Fruit fly (Drosophila melanogaster) whole organism, wandering third instar larva: Measurements from ENCODE around the gene swm.

Source experiments
- Abd-B ChIP-seq: fragments of >200 bp; optimal IDR thresholded peaks from 2 replicates; lab custom pipeline; 2017; ENCODE audit warnings: missing biosample characterization, missing genetic modification characterization
- CG32264 ChIP-seq: fragments of 200-800 bp; sonication (Bioruptor generic); optimal IDR thresholded peaks from 2 replicates; lab custom pipeline; 2016; ENCODE audit warnings: missing biosample characterization, missing genetic modification characterization
- CG9705 ChIP-seq: fragments of 200-800 bp; sonication (Bioruptor generic); optimal IDR thresholded peaks from 2 replicates; lab custom pipeline; 2018; ENCODE audit warnings: missing biosample characterization, mild to moderate bottlenecking, missing genetic modification characterization
- CrebA ChIP-seq: fragments of 200-800 bp; sonication (Bioruptor generic); optimal IDR thresholded peaks from 2 replicates; lab custom pipeline; 2016; ENCODE audit warnings: missing biosample characterization, mild to moderate bottlenecking, missing genetic modification characterization, borderline replicate concordance
- Dfd ChIP-seq: fragments of >200 bp; optimal IDR thresholded peaks from 2 replicates; lab custom pipeline; 2017; ENCODE audit warnings: missing biosample characterization, missing genetic modification characterization
- Dif ChIP-seq: fragments of 200-275, 200-300 bp; sonication (Bioruptor generic); optimal IDR thresholded peaks from 2 replicates; lab custom pipeline; 2018; ENCODE audit warnings: missing biosample characterization, missing genetic modification characterization; ENCODE audit not compliant: partially characterized antibody
- GATAd ChIP-seq: sonication (Bioruptor generic); optimal IDR thresholded peaks from 2 replicates; lab custom pipeline; 2016; ENCODE audit warnings: missing biosample characterization, missing genetic modification characterization
- HLH106 ChIP-seq: fragments of 200-800 bp; optimal IDR thresholded peaks from 3 replicates; lab custom pipeline; 2019; ENCODE audit warnings: missing biosample characterization, mild to moderate bottlenecking, missing genetic modification characterization, moderate library complexity
- Hnf4 ChIP-seq: fragments of 200-800 bp; sonication (Bioruptor generic); optimal IDR thresholded peaks from 2 replicates; lab custom pipeline; 2016; ENCODE audit warnings: missing biosample characterization, mild to moderate bottlenecking, missing genetic modification characterization
- Hr78 ChIP-seq: fragments of >200 bp; optimal IDR thresholded peaks from 2 replicates; lab custom pipeline; 2017; ENCODE audit warnings: missing biosample characterization, missing genetic modification characterization
- Hr83 ChIP-seq: fragments of 200-300 bp; sonication (Bioruptor generic); optimal IDR thresholded peaks from 2 replicates; lab custom pipeline; 2016; ENCODE audit warnings: missing biosample characterization, mild to moderate bottlenecking, missing genetic modification characterization, moderate library complexity; ENCODE audit not compliant: poor library complexity, severe bottlenecking
- Jra ChIP-seq: sonication (Bioruptor generic); optimal IDR thresholded peaks from 2 replicates; lab custom pipeline; 2016; ENCODE audit warnings: missing biosample characterization, missing genetic modification characterization
- Mio ChIP-seq: sonication (Bioruptor generic); optimal IDR thresholded peaks from 2 replicates; lab custom pipeline; 2016; ENCODE audit warnings: missing biosample characterization, missing genetic modification characterization
- Myc ChIP-seq: fragments of >200 bp; optimal IDR thresholded peaks from 2 replicates; lab custom pipeline; 2017
- N ChIP-seq: fragments of >200 bp; optimal IDR thresholded peaks from 2 replicates; lab custom pipeline; 2018; ENCODE audit warnings: missing biosample characterization, missing external identifiers, missing genetic modification characterization
- OdsH ChIP-seq: fragments of 200-800 bp; sonication (Bioruptor generic); optimal IDR thresholded peaks from 2 replicates; lab custom pipeline; 2016; ENCODE audit warnings: missing biosample characterization, mild to moderate bottlenecking, missing genetic modification characterization
- Rel ChIP-seq, 2 experiments: fragments of 200-800 bp; sonication (Bioruptor generic) in 1 of 2; optimal IDR thresholded peaks; 2 replicates in 1 of 2; 3 replicates in 1 of 2; lab custom pipeline; 2016 to 2019; ENCODE audit warnings: mild to moderate bottlenecking in 2 of 2, missing biosample characterization in 2 of 2, missing genetic modification characterization in 2 of 2, moderate library complexity in 1 of 2
- Sp1 ChIP-seq: fragments of 200-800 bp; sonication (Bioruptor generic); optimal IDR thresholded peaks from 3 replicates; lab custom pipeline; 2019; ENCODE audit warnings: missing biosample characterization, mild to moderate bottlenecking, missing genetic modification characterization, moderate library complexity
- Vsx2 ChIP-seq: fragments of 200-300, 225-300 bp; sonication (Bioruptor generic); optimal IDR thresholded peaks from 2 replicates; lab custom pipeline; 2018; ENCODE audit warnings: missing biosample characterization, missing genetic modification characterization; ENCODE audit not compliant: partially characterized antibody
- br ChIP-seq: fragments of 200-800 bp; sonication (Bioruptor generic); optimal IDR thresholded peaks from 2 replicates; lab custom pipeline; 2016; ENCODE audit warnings: missing biosample characterization, missing genetic modification characterization
- brk ChIP-seq: fragments of 200-800 bp; sonication (Bioruptor generic); optimal IDR thresholded peaks from 2 replicates; lab custom pipeline; 2016; ENCODE audit warnings: missing biosample characterization, mild to moderate bottlenecking, missing genetic modification characterization
- dl ChIP-seq, 2 experiments: fragments of 175-275, 200-275 bp in 1 of 2; fragments of 200-275 bp in 1 of 2; sonication (Bioruptor generic); optimal IDR thresholded peaks; lab custom pipeline; 2018; ENCODE audit warnings: mild to moderate bottlenecking in 2 of 2, missing biosample characterization in 2 of 2, missing genetic modification characterization in 2 of 2, moderate library complexity in 2 of 2; ENCODE audit not compliant: partially characterized antibody in 2 of 2, insufficient read depth in 1 of 2
- dmrt93B ChIP-seq: fragments of 200-800 bp; sonication (Bioruptor generic); optimal IDR thresholded peaks from 2 replicates; lab custom pipeline; 2018; ENCODE audit warnings: missing biosample characterization, mild to moderate bottlenecking, missing genetic modification characterization
- dsf ChIP-seq: sonication (Bioruptor generic); optimal IDR thresholded peaks from 2 replicates; lab custom pipeline; 2016; ENCODE audit warnings: missing biosample characterization, missing genetic modification characterization, borderline replicate concordance
- ey ChIP-seq: fragments of 200-800 bp; sonication (Bioruptor generic); optimal IDR thresholded peaks from 2 replicates; lab custom pipeline; 2016; ENCODE audit warnings: missing biosample characterization, missing genetic modification characterization
- foxo ChIP-seq, 2 experiments: fragments of 200-800 bp; sonication (Bioruptor generic); optimal IDR thresholded peaks; 2 replicates in 1 of 2; 3 replicates in 1 of 2; lab custom pipeline; 2016 to 2017; ENCODE audit warnings: missing biosample characterization in 2 of 2, missing genetic modification characterization in 2 of 2
- fru ChIP-seq: fragments of 200-800 bp; sonication (Bioruptor generic); optimal IDR thresholded peaks from 3 replicates; lab custom pipeline; 2016; ENCODE audit warnings: missing biosample characterization, mild to moderate bottlenecking, missing genetic modification characterization
- h ChIP-seq: fragments of 200-800 bp; sonication (Bioruptor generic); optimal IDR thresholded peaks from 3 replicates; lab custom pipeline; 2016; ENCODE audit warnings: missing biosample characterization, mild to moderate bottlenecking, missing genetic modification characterization
- jim ChIP-seq: fragments of 175-275, 200-325 bp; sonication (Bioruptor generic); optimal IDR thresholded peaks from 2 replicates; lab custom pipeline; 2016; ENCODE audit warnings: missing biosample characterization, mild to moderate bottlenecking, missing genetic modification characterization
- lola ChIP-seq: fragments of >200 bp; optimal IDR thresholded peaks from 2 replicates; lab custom pipeline; 2017; ENCODE audit warnings: missing biosample characterization, missing genetic modification characterization
- pan ChIP-seq: fragments of >200 bp; optimal IDR thresholded peaks from 2 replicates; lab custom pipeline; 2017
- psq ChIP-seq: fragments of 200-800 bp; sonication (Bioruptor generic); optimal IDR thresholded peaks from 3 replicates; lab custom pipeline; 2017; ENCODE audit warnings: missing biosample characterization, mild to moderate bottlenecking, missing genetic modification characterization, moderate library complexity
- rgr ChIP-seq: fragments of 200-800 bp; sonication (Bioruptor generic); optimal IDR thresholded peaks from 3 replicates; lab custom pipeline; 2016; ENCODE audit warnings: missing biosample characterization, mild to moderate bottlenecking, missing genetic modification characterization
- sage ChIP-seq: fragments of 200-800 bp; sonication (Bioruptor generic); optimal IDR thresholded peaks from 2 replicates; lab custom pipeline; 2016; ENCODE audit warnings: missing biosample characterization, mild to moderate bottlenecking, missing genetic modification characterization
- sv ChIP-seq: fragments of 200-800 bp; sonication (Bioruptor generic); optimal IDR thresholded peaks from 3 replicates; lab custom pipeline; 2016; ENCODE audit warnings: missing biosample characterization, missing genetic modification characterization
- tai ChIP-seq: sonication (Bioruptor generic); optimal IDR thresholded peaks from 2 replicates; lab custom pipeline; 2016; ENCODE audit warnings: missing biosample characterization, missing genetic modification characterization
- usp ChIP-seq: fragments of >200 bp; optimal IDR thresholded peaks from 2 replicates; lab custom pipeline; 2017; ENCODE audit warnings: missing biosample characterization, missing genetic modification characterization
- woc ChIP-seq: sonication (Bioruptor generic); optimal IDR thresholded peaks from 2 replicates; lab custom pipeline; 2016; ENCODE audit warnings: missing biosample characterization, mild to moderate bottlenecking, missing genetic modification characterization

The swm gene

DNA sequence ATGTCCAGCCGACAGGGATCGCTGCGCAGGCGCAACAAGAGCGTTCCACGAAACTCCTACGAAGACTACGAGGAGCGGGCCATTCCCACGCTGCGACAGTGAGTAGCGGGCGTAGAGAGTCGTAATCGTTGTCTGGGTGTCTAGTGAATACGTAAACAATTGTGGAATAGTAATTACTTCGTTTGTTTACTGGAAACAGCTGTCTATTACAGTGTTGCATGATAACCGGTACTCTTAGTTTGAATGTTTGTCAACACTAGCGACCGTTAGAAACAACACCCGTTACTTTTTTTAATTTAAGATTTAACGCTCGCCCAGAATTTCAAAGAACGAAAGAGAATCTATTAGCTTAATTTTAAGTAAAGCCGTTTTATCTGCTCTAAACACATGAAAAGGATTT, 37.0 kb downstream of the swm start, which contains the start of gene CG10165:
TSS of gene CG10165 (minus strand) at position 214 of the 400 bp plus-strand sequence.
- peak; percentile 91 for TF ChIP-seq fru (GFP tag; lab: Kevin White, UChicago)
- no peak for TF ChIP-seq N (GFP tag; lab: Kevin White, UChicago)
- TF ChIP-seq sage (GFP tag; lab: Kevin White, UChicago): no peak
- peak; percentile 37 for TF ChIP-seq h (GFP tag; lab: Kevin White, UChicago)
- no peak for TF ChIP-seq br (GFP tag; lab: Kevin White, UChicago)
- no peak for TF ChIP-seq Mio (GFP tag; lab: Kevin White, UChicago)
- no peak for TF ChIP-seq Jra (GFP tag; lab: Kevin White, UChicago)
- TF ChIP-seq Hr83 (GFP tag; lab: Kevin White, UChicago): peak; percentile 26
- TF ChIP-seq tai (GFP tag; lab: Kevin White, UChicago): no peak
- no peak for TF ChIP-seq pan
- TF ChIP-seq CG9705 (GFP tag; lab: Kevin White, UChicago): no peak
- no peak for TF ChIP-seq brk
- no peak for TF ChIP-seq HLH106 (tag; lab: Kevin White, UChicago)
- TF ChIP-seq CrebA (GFP tag; lab: Kevin White, UChicago): no peak

DNA sequence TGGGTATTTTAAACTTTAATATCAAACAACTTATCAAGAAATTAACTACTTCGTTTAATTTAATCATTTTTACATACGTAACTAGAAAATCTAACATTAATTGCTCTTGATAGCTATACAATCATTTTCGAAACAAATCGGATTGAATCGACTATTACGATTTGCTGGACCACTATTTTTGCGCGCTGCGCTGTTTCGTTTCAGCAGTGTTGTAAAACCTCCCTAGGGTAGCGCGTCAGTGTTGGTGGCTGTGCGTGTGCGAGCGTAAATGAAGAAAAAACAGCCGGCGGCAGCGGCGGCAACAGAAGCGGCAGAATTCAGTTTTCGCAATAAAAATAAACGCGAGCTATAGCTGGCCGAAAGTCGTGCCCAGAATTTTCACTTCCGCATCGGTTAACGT, 40.2 kb downstream of the swm start, which contains the start of gene CG33116:
TSS of gene CG33116 (plus strand) at position 233 of the 400 bp plus-strand sequence.
- TF ChIP-seq Jra (GFP tag; lab: Kevin White, UChicago): peak; percentile 61
- TF ChIP-seq dl (GFP tag; optimal IDR thresholded peaks at IDR 0.05; lab: Kevin White, UChicago; ENCODE audit: insufficient read depth in 1 of 2, partially characterized antibody in 2 of 2): no peak
- TF ChIP-seq Hnf4 (GFP tag; lab: Kevin White, UChicago): peak; percentile 91
- peak; percentile 89 for TF ChIP-seq br (GFP tag; lab: Kevin White, UChicago)
- no peak for TF ChIP-seq Rel (GFP tag; optimal IDR thresholded peaks at IDR 0.05; lab: Kevin White, UChicago)
- TF ChIP-seq Rel (tag; optimal IDR thresholded peaks at IDR 0.05; lab: Kevin White, UChicago): peak; percentile 58
- TF ChIP-seq Hr83 (GFP tag; lab: Kevin White, UChicago): peak; percentile 92
- peak; percentile 82 for TF ChIP-seq brk
- TF ChIP-seq CrebA (GFP tag; lab: Kevin White, UChicago): no peak
- TF ChIP-seq Sp1: peak; percentile 80
- no peak for TF ChIP-seq Dif (GFP tag; lab: Kevin White, UChicago)
- TF ChIP-seq Abd-B (GFP tag; lab: Kevin White, UChicago): no peak
- TF ChIP-seq fru (GFP tag; lab: Kevin White, UChicago): peak; percentile 90
- no peak for TF ChIP-seq Hr78 (GFP tag; lab: Kevin White, UChicago)
- TF ChIP-seq lola (GFP tag; lab: Kevin White, UChicago): no peak
- no peak for TF ChIP-seq pan
- peak; percentile 63 for TF ChIP-seq Mio (GFP tag; lab: Kevin White, UChicago)
- TF ChIP-seq foxo (GFP tag; optimal IDR thresholded peaks at IDR 0.05; lab: Kevin White, UChicago): peak; percentile 17 to 92
- peak; percentile 84 for TF ChIP-seq sv (GFP tag; lab: Kevin White, UChicago)
- TF ChIP-seq psq (GFP tag; lab: Kevin White, UChicago): peak; percentile 68
- no peak for TF ChIP-seq tai (GFP tag; lab: Kevin White, UChicago)
- peak; percentile 90 for TF ChIP-seq h (GFP tag; lab: Kevin White, UChicago)
- TF ChIP-seq rgr: peak; percentile 93
- TF ChIP-seq OdsH (GFP tag; lab: Kevin White, UChicago): peak; percentile 86
- TF ChIP-seq dmrt93B (GFP tag; lab: Kevin White, UChicago): peak; percentile 71
- TF ChIP-seq GATAd (GFP tag; lab: Kevin White, UChicago): peak; percentile 28
- peak; percentile 89 for TF ChIP-seq woc
- peak; percentile 2 for TF ChIP-seq jim (GFP tag; lab: Kevin White, UChicago)
- peak; percentile 63 for TF ChIP-seq sage (GFP tag; lab: Kevin White, UChicago)
- peak; percentile 50 for TF ChIP-seq dsf (GFP tag; lab: Kevin White, UChicago)
- peak; percentile 89 for TF ChIP-seq ey (GFP tag; lab: Kevin White, UChicago)
- peak; percentile 85 for TF ChIP-seq HLH106 (tag; lab: Kevin White, UChicago)
- peak; percentile 61 for TF ChIP-seq CG9705 (GFP tag; lab: Kevin White, UChicago)
- peak; percentile 41 for TF ChIP-seq Myc (lab: Kevin White, UChicago)
- TF ChIP-seq Vsx2: no peak
- no peak for TF ChIP-seq Dfd
- peak; percentile 74 for TF ChIP-seq CG32264
- TF ChIP-seq usp (GFP tag; lab: Kevin White, UChicago): no peak
- TF ChIP-seq N (GFP tag; lab: Kevin White, UChicago): no peak
